Fruit fly (Drosophila melanogaster) whole organism, pupa: ENCODE data around the gene CG31436.
A peak's percentile ranks its signal among the peaks of the same experiment; 100 is the strongest.

ENCODE experiments used
- CG10348 ChIP-seq: fragments of 200-800 bp; sonication (Bioruptor generic); IDR thresholded peaks from 2 replicates; pipeline ENCODE4 v1.3.6; 2022; ENCODE audit warnings: missing biosample characterization, missing genetic modification characterization
- CG12605 ChIP-seq: fragments of 200-800 bp; sonication (Bioruptor generic); IDR thresholded peaks from 2 replicates; pipeline ENCODE4 v1.3.6; 2022; ENCODE audit warnings: missing biosample characterization, missing genetic modification characterization
- CG14655 ChIP-seq: fragments of 200-800 bp; sonication (Bioruptor generic); optimal IDR thresholded peaks from 3 replicates; lab custom pipeline; 2017; ENCODE audit warnings: mild to moderate bottlenecking, missing biosample characterization, missing genetic modification reagents, missing genetic modification characterization
- CG15710 ChIP-seq: fragments of 200-800 bp; sonication (Bioruptor generic); optimal IDR thresholded peaks from 2 replicates; lab custom pipeline; 2018; ENCODE audit warnings: missing biosample characterization, mild to moderate bottlenecking, missing genetic modification characterization, moderate library complexity
- CG17806 ChIP-seq: fragments of 200-800 bp; sonication (Bioruptor generic); optimal IDR thresholded peaks from 2 replicates; lab custom pipeline; 2018; ENCODE audit warnings: missing biosample characterization, mild to moderate bottlenecking, missing genetic modification characterization, moderate library complexity
- CG32121 ChIP-seq: fragments of 200-800 bp; sonication (Bioruptor generic); IDR thresholded peaks from 2 replicates; pipeline ENCODE4 v1.3.6; 2022; ENCODE audit warnings: missing biosample characterization, missing genetic modification characterization
- CG34367 ChIP-seq: fragments of 200-800 bp; sonication (Bioruptor generic); optimal IDR thresholded peaks from 2 replicates; lab custom pipeline; 2018; ENCODE audit warnings: missing biosample characterization, mild to moderate bottlenecking, missing genetic modification characterization
- CG4496 ChIP-seq: fragments of 200-800 bp; sonication (Bioruptor generic); IDR thresholded peaks from 3 replicates; pipeline ENCODE4 v1.3.6; 2022; ENCODE audit warnings: missing biosample characterization, missing genetic modification characterization
- CG8159 ChIP-seq: fragments of 200-800 bp; sonication (Bioruptor generic); optimal IDR thresholded peaks from 3 replicates; lab custom pipeline; 2018; ENCODE audit warnings: missing biosample characterization, mild to moderate bottlenecking, missing genetic modification characterization, moderate library complexity
- CG8301 ChIP-seq: fragments of 200-800 bp; sonication (Bioruptor generic); optimal IDR thresholded peaks from 2 replicates; lab custom pipeline; 2018; ENCODE audit warnings: missing biosample characterization, mild to moderate bottlenecking, missing genetic modification characterization
- CG9948 ChIP-seq: fragments of 200-800 bp; sonication (Bioruptor generic); optimal IDR thresholded peaks from 2 replicates; lab custom pipeline; 2018; ENCODE audit warnings: missing biosample characterization, mild to moderate bottlenecking, missing genetic modification characterization, moderate library complexity
- D1 ChIP-seq: fragments of 200-800 bp; sonication (Bioruptor generic); optimal IDR thresholded peaks from 2 replicates; lab custom pipeline; 2018; ENCODE audit warnings: missing biosample characterization, mild to moderate bottlenecking, missing genetic modification characterization, moderate library complexity
- EcR ChIP-seq: fragments of 200-800 bp; sonication (Bioruptor generic); optimal IDR thresholded peaks from 3 replicates; lab custom pipeline; 2019; ENCODE audit warnings: missing biosample characterization, missing genetic modification characterization, mild to moderate bottlenecking, moderate library complexity, missing genetic modification reagents
- Ets98B ChIP-seq: fragments of 200-800 bp; sonication (Bioruptor generic); IDR thresholded peaks from 2 replicates; pipeline ENCODE4 v1.3.6; 2022; ENCODE audit warnings: missing biosample characterization, missing genetic modification characterization
- Pif1A ChIP-seq: fragments of 200-800 bp; sonication (Bioruptor generic); optimal IDR thresholded peaks from 3 replicates; lab custom pipeline; 2016; ENCODE audit warnings: missing biosample characterization, missing genetic modification characterization
- Pif1B ChIP-seq: fragments of 200-800 bp; sonication (Bioruptor generic); optimal IDR thresholded peaks from 3 replicates; lab custom pipeline; 2016; ENCODE audit warnings: missing biosample characterization, missing genetic modification characterization
- Snoo ChIP-seq: fragments of 200-800 bp; sonication (Bioruptor generic); optimal IDR thresholded peaks from 3 replicates; lab custom pipeline; 2017; ENCODE audit warnings: missing biosample characterization, mild to moderate bottlenecking, missing genetic modification characterization, inconsistent platforms
- fd96Ca ChIP-seq: fragments of 200-800 bp; sonication (Bioruptor generic); IDR thresholded peaks from 3 replicates; pipeline ENCODE4 v1.3.6; 2022; ENCODE audit warnings: missing biosample characterization, missing genetic modification characterization
- gl ChIP-seq: fragments of 200-800 bp; sonication (Bioruptor generic); optimal IDR thresholded peaks from 2 replicates; lab custom pipeline; 2018; ENCODE audit warnings: missing biosample characterization, mild to moderate bottlenecking, missing genetic modification characterization
- rn ChIP-seq: fragments of 200-800 bp; sonication (Bioruptor generic); IDR thresholded peaks from 2 replicates; pipeline ENCODE4 v1.3.6; 2022; ENCODE audit warnings: missing biosample characterization, missing genetic modification characterization

The CG31436 gene

DNA sequence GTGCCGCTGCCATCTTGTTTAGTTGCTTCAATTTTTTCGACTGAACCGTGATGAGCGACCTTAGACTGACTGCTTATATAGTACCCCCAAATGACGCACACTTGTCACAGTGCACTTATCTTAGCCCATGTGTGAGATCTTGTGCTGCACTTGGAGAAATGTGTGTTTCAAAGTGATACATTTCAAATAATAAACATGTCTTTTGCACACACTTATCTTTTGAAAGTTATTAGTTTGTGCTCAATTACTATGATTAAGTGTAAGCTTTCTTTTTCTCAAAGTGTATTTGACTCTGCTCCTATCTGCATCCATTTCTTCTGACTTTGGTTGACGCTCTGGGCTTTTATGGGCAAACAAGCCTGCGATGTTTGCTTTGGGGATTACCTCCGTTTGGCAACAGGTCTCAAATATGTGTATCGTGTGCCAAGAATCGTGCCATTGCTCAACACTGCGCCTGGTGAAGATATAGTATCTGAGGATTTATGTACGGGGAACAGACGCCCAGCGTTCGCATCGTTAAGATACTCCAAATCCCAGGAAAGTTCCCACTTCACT lies 24.1 kb upstream of the CG31436 start, which contains the start of gene CG10514:
TSS of gene CG10514 (minus strand) at position 51 of the 555 bp plus-strand sequence.
- TF ChIP-seq CG17806 (tag; lab: Kevin White, UChicago) (no peak), EcR (GFP tag; lab: Kevin White, UChicago) (no peak), CG9948 (tag; lab: Kevin White, UChicago) (no peak), Pif1A (GFP tag; lab: Kevin White, UChicago) (peak; percentile 6), D1 (tag; lab: Kevin White, UChicago) (no peak)

DNA sequence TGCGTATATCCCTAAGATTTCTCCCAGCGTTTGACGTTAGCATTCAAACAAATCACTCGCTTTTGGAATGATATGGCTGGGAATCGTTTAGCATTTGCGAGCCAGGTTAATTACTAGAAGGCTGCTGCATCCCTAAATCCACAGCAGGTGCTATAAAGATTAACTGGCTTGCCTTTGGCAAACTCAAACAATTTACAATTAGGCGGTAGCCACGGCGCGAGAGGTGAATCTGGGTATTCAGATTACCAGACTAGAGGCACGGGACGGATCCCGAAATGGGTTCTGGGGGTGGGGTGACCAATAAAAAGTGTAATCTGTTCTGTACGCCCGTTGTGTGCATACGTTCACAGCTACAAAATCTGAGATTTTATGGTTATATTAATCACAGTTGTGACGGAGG lies 22.8 kb upstream of the CG31436 start, which contains the start of gene CG11892:
TSS of gene CG11892 (plus strand) at position 384 of the 400 bp plus-strand sequence.
- TF ChIP-seq Pif1B (GFP tag; lab: Kevin White, UChicago) (no peak), CG8159 (tag; lab: Kevin White, UChicago) (no peak), CG34367 (tag; lab: Kevin White, UChicago) (no peak), CG8301 (no peak), rn (no peak), CG12605 (GFP tag; lab: Robert Waterston, UW) (no peak), CG10348 (no peak), CG9948 (tag; lab: Kevin White, UChicago) (no peak), Snoo (tag; lab: Kevin White, UChicago) (no peak), CG14655 (GFP tag; lab: Kevin White, UChicago) (no peak), fd96Ca (no peak), CG32121 (GFP tag; lab: Robert Waterston, UW) (no peak), CG4496 (no peak)

DNA sequence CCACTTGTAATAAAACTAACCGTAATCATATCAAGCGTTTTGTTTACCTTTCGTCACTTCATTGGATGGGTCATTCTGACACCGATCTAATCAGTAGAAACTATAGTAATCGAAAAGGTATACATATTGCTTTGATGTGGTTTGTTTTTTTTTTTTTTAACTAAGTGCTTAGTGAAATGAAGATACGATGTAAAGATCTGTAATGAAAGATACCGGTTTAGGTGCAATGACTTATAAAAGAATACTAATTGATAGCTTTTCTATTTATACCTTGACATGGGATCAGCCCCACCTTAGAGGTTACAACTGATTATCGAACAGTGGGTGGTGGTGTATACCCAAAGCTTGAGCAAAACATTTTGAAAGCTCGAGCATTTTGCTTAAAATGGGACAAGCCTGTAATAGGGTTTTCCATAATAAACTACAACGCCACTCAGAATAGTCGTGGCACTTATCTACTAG lies 20.7 kb upstream of the CG31436 start, which contains the start of gene CG31300:
TSS of gene CG31300 (plus strand) at position 412 of the 462 bp plus-strand sequence.
- TF ChIP-seq Snoo (tag; lab: Kevin White, UChicago) (no peak), fd96Ca (no peak), D1 (tag; lab: Kevin White, UChicago) (no peak), CG17806 (tag; lab: Kevin White, UChicago) (no peak), CG10348 (no peak), CG15710 (tag; lab: Kevin White, UChicago) (no peak), rn (no peak), CG8301 (no peak), CG12605 (GFP tag; lab: Robert Waterston, UW) (no peak), CG4496 (no peak)
- TF ChIP-seq, all 21 proteins: peak for 0

DNA sequence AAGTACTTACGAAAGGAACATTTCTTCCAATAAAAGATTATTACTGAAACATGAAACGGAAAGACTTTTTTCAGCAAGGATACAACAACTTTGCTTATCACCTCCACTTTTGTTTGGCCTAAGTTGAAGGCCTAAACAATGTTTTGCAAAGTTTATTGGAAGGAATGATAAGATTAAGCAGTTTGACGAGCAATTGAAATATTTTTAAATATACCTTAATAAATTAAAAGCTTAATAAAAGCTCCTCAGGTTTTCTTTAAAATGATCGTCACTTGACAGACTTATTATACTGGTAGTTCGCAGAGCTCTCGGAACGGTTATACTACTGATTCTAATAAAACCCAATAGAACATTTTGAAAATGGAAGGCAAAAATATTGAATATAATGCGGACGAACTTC lies 18.8 kb upstream of the CG31436 start, which contains the start of gene CG31104:
TSS of gene CG31104 (plus strand) at position 301 of the 400 bp plus-strand sequence.
- TF ChIP-seq Snoo (tag; lab: Kevin White, UChicago) (no peak), CG14655 (GFP tag; lab: Kevin White, UChicago) (no peak)

DNA sequence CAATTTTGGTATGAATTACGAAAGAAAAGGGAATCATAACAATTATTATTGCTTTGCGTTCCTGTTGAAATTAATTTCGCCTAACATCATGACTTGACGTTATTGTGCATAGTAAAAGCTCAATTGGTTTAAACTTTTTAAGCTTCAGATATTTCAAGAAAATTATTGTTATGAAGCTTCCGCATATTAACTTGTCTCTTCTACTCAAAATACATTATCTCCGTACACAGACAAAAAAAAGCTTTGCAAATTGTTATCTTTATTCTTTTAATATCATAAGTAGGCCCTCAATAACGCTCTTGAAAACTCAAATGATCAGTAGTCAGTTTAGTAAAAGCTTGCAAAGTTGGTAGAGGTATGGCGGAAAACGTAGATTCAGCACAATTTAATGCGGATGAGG lies 16.8 kb upstream of the CG31436 start, which contains the start of gene CG13658:
TSS of gene CG13658 (plus strand) at position 347 of the 400 bp plus-strand sequence.
- no peak for TF ChIP-seq CG32121 (GFP tag; lab: Robert Waterston, UW)
- TF ChIP-seq CG34367 (tag; lab: Kevin White, UChicago) = no peak
- no peak for TF ChIP-seq CG14655 (GFP tag; lab: Kevin White, UChicago)
- TF ChIP-seq CG10348 = no peak
- no peak for TF ChIP-seq Pif1A (GFP tag; lab: Kevin White, UChicago)

DNA sequence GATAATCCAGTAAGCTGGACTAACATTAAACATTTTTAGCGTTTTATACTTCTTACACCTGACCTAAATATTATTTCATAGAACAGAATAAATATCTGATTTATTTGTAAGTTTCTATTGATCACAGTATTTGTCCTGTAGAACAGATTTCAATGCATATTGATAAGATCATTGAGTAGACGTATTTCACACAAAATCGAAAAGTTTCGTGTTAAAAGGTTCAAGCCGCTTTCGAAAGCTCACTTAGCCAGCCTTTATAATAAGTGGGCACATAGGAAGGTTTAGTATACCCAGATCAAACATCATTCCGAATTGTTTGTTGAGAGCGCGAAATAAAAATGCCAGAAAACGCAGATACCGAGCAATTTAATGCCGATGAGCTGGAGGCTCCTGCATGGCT lies 14.3 kb upstream of the CG31436 start, which contains the start of gene CG11893:
TSS of gene CG11893 (plus strand) at position 301 of the 400 bp plus-strand sequence.
- TF ChIP-seq fd96Ca (no peak), Ets98B (no peak), Pif1B (GFP tag; lab: Kevin White, UChicago) (no peak), CG9948 (tag; lab: Kevin White, UChicago) (no peak), CG4496 (no peak), CG12605 (GFP tag; lab: Robert Waterston, UW) (no peak), CG34367 (tag; lab: Kevin White, UChicago) (no peak), gl (tag; lab: Kevin White, UChicago) (no peak), CG14655 (GFP tag; lab: Kevin White, UChicago) (no peak), EcR (GFP tag; lab: Kevin White, UChicago) (no peak)

DNA sequence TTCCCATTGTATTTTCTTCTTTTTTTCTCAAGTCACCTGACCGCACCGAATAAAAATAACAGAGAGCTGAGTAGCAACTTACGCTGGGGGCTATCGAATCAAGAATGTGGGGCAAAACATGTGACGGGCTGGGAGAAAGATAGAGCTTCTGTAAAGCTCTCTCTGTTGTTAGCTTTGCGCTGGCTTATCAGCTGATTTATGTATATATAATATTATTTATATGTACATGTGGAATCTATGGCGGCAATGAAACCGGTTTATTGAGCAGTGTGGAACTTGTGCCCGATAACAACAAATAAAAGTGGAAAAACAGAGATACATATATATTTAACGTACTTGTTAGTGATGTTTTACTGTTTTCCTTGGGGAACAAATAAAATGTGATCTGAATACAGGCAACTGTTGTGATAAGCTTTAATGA lies 11.1 kb upstream of the CG31436 start, which contains the start of gene CG31098:
TSS of gene CG31098 (minus strand) at position 114 of the 421 bp plus-strand sequence.
- TF ChIP-seq Pif1B (GFP tag; lab: Kevin White, UChicago) (peak; percentile 37), Snoo (tag; lab: Kevin White, UChicago) (no peak), CG14655 (GFP tag; lab: Kevin White, UChicago) (no peak), gl (tag; lab: Kevin White, UChicago) (no peak), EcR (GFP tag; lab: Kevin White, UChicago) (no peak), Ets98B (no peak), CG10348 (no peak), CG8159 (tag; lab: Kevin White, UChicago) (no peak), CG8301 (no peak), Pif1A (GFP tag; lab: Kevin White, UChicago) (peak; percentile 10), CG15710 (tag; lab: Kevin White, UChicago) (no peak)
